Fruit fly (Drosophila melanogaster) whole organism, wandering third instar larva: ENCODE data around the gene CG1631.

Experiments
- Abd-B ChIP-seq: fragments of >200 bp; optimal IDR thresholded peaks from 2 replicates; lab custom pipeline; 2017; ENCODE audit warnings: missing biosample characterization, missing genetic modification characterization
- CG32264 ChIP-seq: fragments of 200-800 bp; sonication (Bioruptor generic); optimal IDR thresholded peaks from 2 replicates; lab custom pipeline; 2016; ENCODE audit warnings: missing biosample characterization, missing genetic modification characterization
- CG9705 ChIP-seq: fragments of 200-800 bp; sonication (Bioruptor generic); optimal IDR thresholded peaks from 2 replicates; lab custom pipeline; 2018; ENCODE audit warnings: missing biosample characterization, mild to moderate bottlenecking, missing genetic modification characterization
- Dfd ChIP-seq: fragments of >200 bp; optimal IDR thresholded peaks from 2 replicates; lab custom pipeline; 2017; ENCODE audit warnings: missing biosample characterization, missing genetic modification characterization
- Dif ChIP-seq: fragments of 200-275, 200-300 bp; sonication (Bioruptor generic); optimal IDR thresholded peaks from 2 replicates; lab custom pipeline; 2018; ENCODE audit warnings: missing biosample characterization, missing genetic modification characterization; ENCODE audit not compliant: partially characterized antibody
- GATAd ChIP-seq: sonication (Bioruptor generic); optimal IDR thresholded peaks from 2 replicates; lab custom pipeline; 2016; ENCODE audit warnings: missing biosample characterization, missing genetic modification characterization
- HLH106 ChIP-seq: fragments of 200-800 bp; optimal IDR thresholded peaks from 3 replicates; lab custom pipeline; 2019; ENCODE audit warnings: missing biosample characterization, mild to moderate bottlenecking, missing genetic modification characterization, moderate library complexity
- Hnf4 ChIP-seq: fragments of 200-800 bp; sonication (Bioruptor generic); optimal IDR thresholded peaks from 2 replicates; lab custom pipeline; 2016; ENCODE audit warnings: missing biosample characterization, mild to moderate bottlenecking, missing genetic modification characterization
- Hr83 ChIP-seq: fragments of 200-300 bp; sonication (Bioruptor generic); optimal IDR thresholded peaks from 2 replicates; lab custom pipeline; 2016; ENCODE audit warnings: missing biosample characterization, mild to moderate bottlenecking, missing genetic modification characterization, moderate library complexity; ENCODE audit not compliant: poor library complexity, severe bottlenecking
- Jra ChIP-seq: sonication (Bioruptor generic); optimal IDR thresholded peaks from 2 replicates; lab custom pipeline; 2016; ENCODE audit warnings: missing biosample characterization, missing genetic modification characterization
- Mio ChIP-seq: sonication (Bioruptor generic); optimal IDR thresholded peaks from 2 replicates; lab custom pipeline; 2016; ENCODE audit warnings: missing biosample characterization, missing genetic modification characterization
- Myc ChIP-seq: fragments of >200 bp; optimal IDR thresholded peaks from 2 replicates; lab custom pipeline; 2017
- OdsH ChIP-seq: fragments of 200-800 bp; sonication (Bioruptor generic); optimal IDR thresholded peaks from 2 replicates; lab custom pipeline; 2016; ENCODE audit warnings: missing biosample characterization, mild to moderate bottlenecking, missing genetic modification characterization
- Rel ChIP-seq, 2 experiments: fragments of 200-800 bp; sonication (Bioruptor generic) in 1 of 2; optimal IDR thresholded peaks; 2 replicates in 1 of 2; 3 replicates in 1 of 2; lab custom pipeline; 2016 to 2019; ENCODE audit warnings: mild to moderate bottlenecking in 2 of 2, missing biosample characterization in 2 of 2, missing genetic modification characterization in 2 of 2, moderate library complexity in 1 of 2
- Sp1 ChIP-seq: fragments of 200-800 bp; sonication (Bioruptor generic); optimal IDR thresholded peaks from 3 replicates; lab custom pipeline; 2019; ENCODE audit warnings: missing biosample characterization, mild to moderate bottlenecking, missing genetic modification characterization, moderate library complexity
- Vsx2 ChIP-seq: fragments of 200-300, 225-300 bp; sonication (Bioruptor generic); optimal IDR thresholded peaks from 2 replicates; lab custom pipeline; 2018; ENCODE audit warnings: missing biosample characterization, missing genetic modification characterization; ENCODE audit not compliant: partially characterized antibody
- dl ChIP-seq, 2 experiments: fragments of 175-275, 200-275 bp in 1 of 2; fragments of 200-275 bp in 1 of 2; sonication (Bioruptor generic); optimal IDR thresholded peaks; lab custom pipeline; 2018; ENCODE audit warnings: mild to moderate bottlenecking in 2 of 2, missing biosample characterization in 2 of 2, missing genetic modification characterization in 2 of 2, moderate library complexity in 2 of 2; ENCODE audit not compliant: partially characterized antibody in 2 of 2, insufficient read depth in 1 of 2
- dmrt93B ChIP-seq: fragments of 200-800 bp; sonication (Bioruptor generic); optimal IDR thresholded peaks from 2 replicates; lab custom pipeline; 2018; ENCODE audit warnings: missing biosample characterization, mild to moderate bottlenecking, missing genetic modification characterization
- dsf ChIP-seq: sonication (Bioruptor generic); optimal IDR thresholded peaks from 2 replicates; lab custom pipeline; 2016; ENCODE audit warnings: missing biosample characterization, missing genetic modification characterization, borderline replicate concordance
- ey ChIP-seq: fragments of 200-800 bp; sonication (Bioruptor generic); optimal IDR thresholded peaks from 2 replicates; lab custom pipeline; 2016; ENCODE audit warnings: missing biosample characterization, missing genetic modification characterization
- foxo ChIP-seq, 2 experiments: fragments of 200-800 bp; sonication (Bioruptor generic); optimal IDR thresholded peaks; 2 replicates in 1 of 2; 3 replicates in 1 of 2; lab custom pipeline; 2016 to 2017; ENCODE audit warnings: missing biosample characterization in 2 of 2, missing genetic modification characterization in 2 of 2
- fru ChIP-seq: fragments of 200-800 bp; sonication (Bioruptor generic); optimal IDR thresholded peaks from 3 replicates; lab custom pipeline; 2016; ENCODE audit warnings: missing biosample characterization, mild to moderate bottlenecking, missing genetic modification characterization
- h ChIP-seq: fragments of 200-800 bp; sonication (Bioruptor generic); optimal IDR thresholded peaks from 3 replicates; lab custom pipeline; 2016; ENCODE audit warnings: missing biosample characterization, mild to moderate bottlenecking, missing genetic modification characterization
- jim ChIP-seq: fragments of 175-275, 200-325 bp; sonication (Bioruptor generic); optimal IDR thresholded peaks from 2 replicates; lab custom pipeline; 2016; ENCODE audit warnings: missing biosample characterization, mild to moderate bottlenecking, missing genetic modification characterization
- lola ChIP-seq: fragments of >200 bp; optimal IDR thresholded peaks from 2 replicates; lab custom pipeline; 2017; ENCODE audit warnings: missing biosample characterization, missing genetic modification characterization
- rgr ChIP-seq: fragments of 200-800 bp; sonication (Bioruptor generic); optimal IDR thresholded peaks from 3 replicates; lab custom pipeline; 2016; ENCODE audit warnings: missing biosample characterization, mild to moderate bottlenecking, missing genetic modification characterization
- sage ChIP-seq: fragments of 200-800 bp; sonication (Bioruptor generic); optimal IDR thresholded peaks from 2 replicates; lab custom pipeline; 2016; ENCODE audit warnings: missing biosample characterization, mild to moderate bottlenecking, missing genetic modification characterization
- sv ChIP-seq: fragments of 200-800 bp; sonication (Bioruptor generic); optimal IDR thresholded peaks from 3 replicates; lab custom pipeline; 2016; ENCODE audit warnings: missing biosample characterization, missing genetic modification characterization
- tai ChIP-seq: sonication (Bioruptor generic); optimal IDR thresholded peaks from 2 replicates; lab custom pipeline; 2016; ENCODE audit warnings: missing biosample characterization, missing genetic modification characterization
- usp ChIP-seq: fragments of >200 bp; optimal IDR thresholded peaks from 2 replicates; lab custom pipeline; 2017; ENCODE audit warnings: missing biosample characterization, missing genetic modification characterization
- woc ChIP-seq: sonication (Bioruptor generic); optimal IDR thresholded peaks from 2 replicates; lab custom pipeline; 2016; ENCODE audit warnings: missing biosample characterization, mild to moderate bottlenecking, missing genetic modification characterization

Gene CG1631

dm6 chrX:20327144-20327543 lies at the start of gene CG1631:
Gene CG1631 (plus strand): TSS chrX:20327444.
- no peak for TF ChIP-seq Abd-B (GFP tag; lab: Kevin White, UChicago)
- no peak for TF ChIP-seq Rel (GFP tag; optimal IDR thresholded peaks at IDR 0.05; lab: Kevin White, UChicago)
- TF ChIP-seq Rel (tag; optimal IDR thresholded peaks at IDR 0.05; lab: Kevin White, UChicago), result no peak
- TF ChIP-seq dmrt93B (GFP tag; lab: Kevin White, UChicago), result no peak
- no peak for TF ChIP-seq Myc (lab: Kevin White, UChicago)
- TF ChIP-seq GATAd (GFP tag; lab: Kevin White, UChicago), result no peak
- no peak for TF ChIP-seq Hnf4 (GFP tag; lab: Kevin White, UChicago)
- no peak for TF ChIP-seq Sp1 (GFP tag; lab: Kevin White, UChicago)
- TF ChIP-seq jim (GFP tag; lab: Kevin White, UChicago), result no peak
- TF ChIP-seq Hr83 (GFP tag; lab: Kevin White, UChicago), result no peak
- TF ChIP-seq dl (GFP tag; optimal IDR thresholded peaks at IDR 0.05; lab: Kevin White, UChicago; ENCODE audit: insufficient read depth in 1 of 2, partially characterized antibody in 2 of 2), result no peak
- no peak for TF ChIP-seq tai (GFP tag; lab: Kevin White, UChicago)
- no peak for TF ChIP-seq lola (GFP tag; lab: Kevin White, UChicago)
- TF ChIP-seq Vsx2, result no peak
- TF ChIP-seq woc (GFP tag; lab: Kevin White, UChicago), result no peak
- TF ChIP-seq usp (GFP tag; lab: Kevin White, UChicago), result no peak
- no peak for TF ChIP-seq h (GFP tag; lab: Kevin White, UChicago)
- no peak for TF ChIP-seq sv (GFP tag; lab: Kevin White, UChicago)
- no peak for TF ChIP-seq Dif (GFP tag; lab: Kevin White, UChicago)
- no peak for TF ChIP-seq OdsH (GFP tag; lab: Kevin White, UChicago)
- TF ChIP-seq, all 38 proteins: peak for 0

dm6 chrX:20330278-20330677 lies 3.0 kb downstream of the CG1631 start, which contains the start of gene CG1504:
Gene CG1504 (minus strand): TSS chrX:20330372.
- TF ChIP-seq rgr, result no peak
- TF ChIP-seq fru (GFP tag; lab: Kevin White, UChicago), result no peak
- TF ChIP-seq Rel (GFP tag; optimal IDR thresholded peaks at IDR 0.05; lab: Kevin White, UChicago), result no peak
- no peak for TF ChIP-seq Rel (tag; optimal IDR thresholded peaks at IDR 0.05; lab: Kevin White, UChicago)
- TF ChIP-seq CG32264 (GFP tag; lab: Kevin White, UChicago), result no peak
- TF ChIP-seq dsf, result no peak

- TF ChIP-seq lola (GFP tag; lab: Kevin White, UChicago), result no peak
- no peak for TF ChIP-seq Dif (GFP tag; lab: Kevin White, UChicago)
- no peak for TF ChIP-seq Abd-B (GFP tag; lab: Kevin White, UChicago)
- no peak for TF ChIP-seq woc (GFP tag; lab: Kevin White, UChicago)
- no peak for TF ChIP-seq Jra (GFP tag; lab: Kevin White, UChicago)
- no peak for TF ChIP-seq CG32264 (GFP tag; lab: Kevin White, UChicago)
- no peak for TF ChIP-seq CG9705 (GFP tag; lab: Kevin White, UChicago)
- TF ChIP-seq Dfd (GFP tag; lab: Kevin White, UChicago), result no peak
- no peak for TF ChIP-seq Sp1 (GFP tag; lab: Kevin White, UChicago)
- TF ChIP-seq fru (GFP tag; lab: Kevin White, UChicago), result no peak
- TF ChIP-seq usp (GFP tag; lab: Kevin White, UChicago), result no peak
- TF ChIP-seq Rel (GFP tag; optimal IDR thresholded peaks at IDR 0.05; lab: Kevin White, UChicago), result no peak
- TF ChIP-seq Rel (tag; optimal IDR thresholded peaks at IDR 0.05; lab: Kevin White, UChicago), result no peak
- TF ChIP-seq h (GFP tag; lab: Kevin White, UChicago), result no peak
- TF ChIP-seq rgr, result no peak
- no peak for TF ChIP-seq foxo (GFP tag; optimal IDR thresholded peaks at IDR 0.05; lab: Kevin White, UChicago)
- no peak for TF ChIP-seq dmrt93B (GFP tag; lab: Kevin White, UChicago)
- no peak for TF ChIP-seq GATAd (GFP tag; lab: Kevin White, UChicago)
- TF ChIP-seq sage (GFP tag; lab: Kevin White, UChicago), result no peak
- TF ChIP-seq dl (GFP tag; optimal IDR thresholded peaks at IDR 0.05; lab: Kevin White, UChicago; ENCODE audit: insufficient read depth in 1 of 2, partially characterized antibody in 2 of 2), result no peak
- TF ChIP-seq HLH106 (tag; lab: Kevin White, UChicago), result no peak
Measured at dm6 chrX:20342205-20342604, 15.0 kb downstream of the CG1631 start.

- TF ChIP-seq ey (no peak), jim (GFP tag; lab: Kevin White, UChicago) (no peak), Mio (GFP tag; lab: Kevin White, UChicago) (no peak), Hnf4 (GFP tag; lab: Kevin White, UChicago) (no peak)
Measured at dm6 chrX:20376422-20376821, 49.2 kb downstream of the CG1631 start, which contains the start of gene CG12679. Gene CG12679 (minus strand): TSS chrX:20376522.
